Worm (Caenorhabditis elegans) whole organism, young adult: Measurements from ENCODE around the gene F11E6.11.

Experiments
- B0035.1 ChIP-seq: sonication (generic microtip); optimal IDR thresholded peaks from 2 replicates; lab custom pipeline; 2016; ENCODE audit warnings: missing genetic modification characterization, mild to moderate bottlenecking, missing compliant biosample characterization, missing genotype, missing genetic modification reagents
- B0336.3 ChIP-seq: fragments of 200-800 bp; sonication (Bioruptor generic); IDR thresholded peaks from 2 replicates; pipeline ENCODE4 v1.3.6; 2022; ENCODE audit warnings: missing genetic modification characterization, missing compliant biosample characterization
- C06A6.2 ChIP-seq: fragments of 200-800 bp; sonication (Bioruptor generic); conservative IDR thresholded peaks from 2 replicates; pipeline ENCODE4 v1.3.6; 2022; ENCODE audit warnings: missing genetic modification characterization, missing compliant biosample characterization
- F23B12.7 ChIP-seq: sonication (generic microtip); optimal IDR thresholded peaks from 2 replicates; lab custom pipeline; 2017; ENCODE audit warnings: missing genetic modification characterization, mild to moderate bottlenecking, missing compliant biosample characterization, antibody characterized with exemption, moderate library complexity; ENCODE audit not compliant: insufficient read depth
- F33H1.4 ChIP-seq: fragments of 200-800 bp; sonication (Bioruptor generic); IDR thresholded peaks from 2 replicates; pipeline ENCODE4 v1.3.6; 2022; ENCODE audit warnings: missing genetic modification reagents, missing genetic modification characterization, missing compliant biosample characterization
- F52B5.7 ChIP-seq: sonication (generic microtip); optimal IDR thresholded peaks from 2 replicates; lab custom pipeline; 2016; ENCODE audit warnings: mild to moderate bottlenecking, missing genetic modification characterization, missing compliant biosample characterization
- F55B11.4 ChIP-seq: sonication (generic microtip); optimal IDR thresholded peaks from 2 replicates; lab custom pipeline; 2016; ENCODE audit warnings: missing compliant biosample characterization, missing genetic modification characterization, borderline replicate concordance; ENCODE audit not compliant: insufficient read depth
- F57A8.1 ChIP-seq: fragments of 200-800 bp; sonication (Bioruptor generic); optimal IDR thresholded peaks from 2 replicates; lab custom pipeline; 2018; ENCODE audit warnings: mild to moderate bottlenecking, missing genetic modification characterization, moderate library complexity, missing compliant biosample characterization
- F57C9.4 ChIP-seq: sonication (generic microtip); optimal IDR thresholded peaks from 2 replicates; lab custom pipeline; 2017; ENCODE audit warnings: mild to moderate bottlenecking, missing genetic modification characterization, missing compliant biosample characterization
- K11D2.4 ChIP-seq: fragments of 200-800 bp; sonication (Bioruptor generic); IDR thresholded peaks from 2 replicates; pipeline ENCODE4 v1.3.6; 2022; ENCODE audit warnings: missing genetic modification reagents, missing genetic modification characterization, missing compliant biosample characterization
- T07F8.4 ChIP-seq: sonication (generic microtip); optimal IDR thresholded peaks from 2 replicates; lab custom pipeline; 2016; ENCODE audit warnings: mild to moderate bottlenecking, missing genetic modification characterization, moderate library complexity, missing compliant biosample characterization
- Y53G8AR.9 ChIP-seq: fragments of 200-800 bp; sonication (Bioruptor generic); conservative IDR thresholded peaks from 2 replicates; pipeline ENCODE4 v1.3.6; 2022; ENCODE audit warnings: missing genetic modification reagents, missing genetic modification characterization, missing compliant biosample characterization
- Y95B8A.8 ChIP-seq: fragments of 200-800 bp; sonication (Bioruptor generic); IDR thresholded peaks from 2 replicates; pipeline ENCODE4 v1.3.6; 2022; ENCODE audit warnings: missing genetic modification reagents, missing genetic modification characterization, missing compliant biosample characterization
- ZK185.1 ChIP-seq: sonication (generic microtip); optimal IDR thresholded peaks from 2 replicates; lab custom pipeline; 2016; ENCODE audit warnings: mild to moderate bottlenecking, missing genetic modification characterization, missing compliant biosample characterization; ENCODE audit not compliant: poor library complexity, severe bottlenecking
- aptf-2 ChIP-seq: fragments of 200-800 bp; sonication (Bioruptor generic); conservative IDR thresholded peaks from 2 replicates; pipeline ENCODE4 v1.3.6; 2022; ENCODE audit warnings: missing genetic modification reagents, missing genetic modification characterization, missing compliant biosample characterization
- aptf-3 ChIP-seq: fragments of 200-800 bp; sonication (Bioruptor generic); IDR thresholded peaks from 2 replicates; pipeline ENCODE4 v1.3.6; 2022; ENCODE audit warnings: missing genetic modification characterization, missing compliant biosample characterization
- die-1 ChIP-seq: sonication (generic microtip); optimal IDR thresholded peaks from 2 replicates; lab custom pipeline; 2016; ENCODE audit warnings: missing genotype, mild to moderate bottlenecking, missing genetic modification characterization, missing compliant biosample characterization
- egl-18 ChIP-seq: fragments of 200-800 bp; sonication (Bioruptor generic); IDR thresholded peaks from 2 replicates; pipeline ENCODE4 v1.3.6; 2022; ENCODE audit warnings: missing genetic modification reagents, missing genetic modification characterization, missing compliant biosample characterization
- egl-44 ChIP-seq: fragments of 200-800 bp; sonication (Bioruptor generic); IDR thresholded peaks from 2 replicates; pipeline ENCODE4 v1.3.6; 2022; ENCODE audit warnings: missing genetic modification reagents, missing genetic modification characterization, missing compliant biosample characterization
- egrh-3 ChIP-seq: fragments of 200-800 bp; sonication (Bioruptor generic); IDR thresholded peaks from 2 replicates; pipeline ENCODE4 v1.3.6; 2022; ENCODE audit warnings: missing genetic modification reagents, missing genetic modification characterization, missing compliant biosample characterization
- ets-4 ChIP-seq: fragments of 200-800 bp; sonication (Bioruptor generic); optimal IDR thresholded peaks from 2 replicates; lab custom pipeline; 2018; ENCODE audit warnings: mild to moderate bottlenecking, missing genetic modification characterization, missing compliant biosample characterization
- gei-17 ChIP-seq: fragments of 200-800 bp; sonication (Bioruptor generic); optimal IDR thresholded peaks from 2 replicates; lab custom pipeline; 2018; ENCODE audit warnings: mild to moderate bottlenecking, missing genetic modification characterization, missing compliant biosample characterization
- hlh-12 ChIP-seq: sonication (generic microtip); optimal IDR thresholded peaks from 2 replicates; lab custom pipeline; 2016; ENCODE audit warnings: missing genetic modification characterization, missing compliant biosample characterization
- hlh-26 ChIP-seq: fragments of 200-800 bp; sonication (Bioruptor generic); conservative IDR thresholded peaks from 2 replicates; pipeline ENCODE4 v1.3.6; 2022; ENCODE audit warnings: missing genetic modification reagents, missing genetic modification characterization, missing compliant biosample characterization
- hsf-1 ChIP-seq: fragments of 200-800 bp; sonication (Bioruptor generic); IDR thresholded peaks from 2 replicates; pipeline ENCODE4 v1.3.6; 2022; ENCODE audit warnings: missing genetic modification reagents, missing genetic modification characterization, missing compliant biosample characterization
- lin-35 ChIP-seq, 3 experiments: fragments of 150-350 bp in 2 of 3; sonication (generic microtip) in 1 of 3; optimal IDR thresholded peaks; 2 replicates each; lab custom pipeline; 2014 to 2018; ENCODE audit warnings: missing biosample characterization in 3 of 3, missing genetic modification characterization in 3 of 3, missing genetic modification reagents in 3 of 3
- lin-54 ChIP-seq: fragments of 200-800 bp; sonication (Bioruptor generic); optimal IDR thresholded peaks from 2 replicates; lab custom pipeline; 2018; ENCODE audit warnings: mild to moderate bottlenecking, missing genetic modification characterization, missing compliant biosample characterization
- lsy-27 ChIP-seq: sonication (generic microtip); optimal IDR thresholded peaks from 2 replicates; lab custom pipeline; 2017; ENCODE audit warnings: missing genetic modification characterization, mild to moderate bottlenecking, missing compliant biosample characterization, antibody characterized with exemption, missing genotype, borderline replicate concordance; ENCODE audit not compliant: insufficient read depth
- madf-3 ChIP-seq: fragments of 200-800 bp; sonication (Bioruptor generic); IDR thresholded peaks from 2 replicates; pipeline ENCODE4 v1.3.6; 2022; ENCODE audit warnings: missing genetic modification reagents, missing genetic modification characterization, missing compliant biosample characterization
- repo-1 ChIP-seq: sonication (generic microtip); optimal IDR thresholded peaks from 2 replicates; lab custom pipeline; 2017; ENCODE audit warnings: mild to moderate bottlenecking, missing genetic modification characterization, missing compliant biosample characterization
- sdz-38 ChIP-seq: sonication (generic microtip); optimal IDR thresholded peaks from 2 replicates; lab custom pipeline; 2016; ENCODE audit warnings: missing genotype, missing genetic modification characterization, missing compliant biosample characterization
- snpc-1.1 ChIP-seq: sonication (generic microtip); optimal IDR thresholded peaks from 2 replicates; lab custom pipeline; 2017; ENCODE audit warnings: missing genetic modification characterization, mild to moderate bottlenecking, missing compliant biosample characterization, antibody characterized with exemption, moderate library complexity, missing genotype, missing genetic modification reagents; ENCODE audit not compliant: insufficient read depth
- snpc-1.3 ChIP-seq: sonication (generic microtip); optimal IDR thresholded peaks from 2 replicates; lab custom pipeline; 2017; ENCODE audit warnings: missing genetic modification characterization, mild to moderate bottlenecking, missing compliant biosample characterization, antibody characterized with exemption, moderate library complexity, missing genotype, missing genetic modification reagents; ENCODE audit not compliant: insufficient read depth
- tlf-1 ChIP-seq: fragments of 200-800 bp; sonication (Bioruptor generic); optimal IDR thresholded peaks from 2 replicates; lab custom pipeline; 2018; ENCODE audit warnings: mild to moderate bottlenecking, missing genetic modification characterization, missing compliant biosample characterization
- unc-130 ChIP-seq: sonication (generic microtip); optimal IDR thresholded peaks from 2 replicates; lab custom pipeline; 2016; ENCODE audit warnings: missing genetic modification reagents, missing genetic modification characterization, missing compliant biosample characterization
- zim-3 ChIP-seq: sonication (generic microtip); optimal IDR thresholded peaks from 2 replicates; lab custom pipeline; 2017; ENCODE audit warnings: mild to moderate bottlenecking, missing genetic modification characterization, moderate library complexity, missing compliant biosample characterization
- ztf-18 ChIP-seq: sonication (generic microtip); optimal IDR thresholded peaks from 2 replicates; lab custom pipeline; 2016; ENCODE audit warnings: missing genotype, mild to moderate bottlenecking, missing genetic modification characterization, missing compliant biosample characterization

The F11E6.11 gene

ce11 chrIV:17475242-17475641 is 32.6 kb downstream of the F11E6.11 start, which contains the start of gene F11E6.9:
Gene F11E6.9, minus strand, starts transcription at chrIV:17475342.
- TF ChIP-seq egl-18 (GFP tag; lab: Robert Waterston, UW) (no peak), hlh-26 (GFP tag; lab: Robert Waterston, UW) (no peak), ets-4 (GFP tag; lab: Kevin White, UChicago) (no peak), C06A6.2 (no peak), aptf-2 (GFP tag; lab: Robert Waterston, UW) (no peak), F52B5.7 (no peak), F57A8.1 (no peak), egl-44 (GFP tag; lab: Robert Waterston, UW) (no peak), ztf-18 (no peak), lsy-27 (tag; lab: Kevin White, UChicago) (no peak), sdz-38 (tag; lab: Kevin White, UChicago) (no peak), lin-35 (GFP tag; optimal IDR thresholded peaks at IDR 0.05; lab: Kevin White, UChicago) (no peak), Y53G8AR.9 (no peak)

- no peak for TF ChIP-seq tlf-1
- TF ChIP-seq F57C9.4 = no peak
- TF ChIP-seq repo-1 (tag; lab: Kevin White, UChicago) = no peak
- no peak for TF ChIP-seq K11D2.4
- no peak for TF ChIP-seq F55B11.4 (tag; lab: Kevin White, UChicago)
- TF ChIP-seq die-1 (tag; lab: Kevin White, UChicago) = no peak
- no peak for TF ChIP-seq egrh-3
- TF ChIP-seq gei-17 (GFP tag; lab: Kevin White, UChicago) = no peak
- no peak for TF ChIP-seq lin-54 (GFP tag; lab: Kevin White, UChicago)
- TF ChIP-seq unc-130 = no peak
- TF ChIP-seq T07F8.4 (tag; lab: Kevin White, UChicago) = no peak
- TF ChIP-seq snpc-1.3 (tag; lab: Kevin White, UChicago) = no peak
- TF ChIP-seq B0035.1 (tag; lab: Kevin White, UChicago) = no peak
- TF ChIP-seq hsf-1 (GFP tag; lab: Robert Waterston, UW) = no peak
- no peak for TF ChIP-seq F33H1.4 (GFP tag; lab: Robert Waterston, UW)
- TF ChIP-seq B0336.3 (GFP tag; lab: Robert Waterston, UW) = no peak
Measured at ce11 chrIV:17475743-17476142, 33.1 kb downstream of the F11E6.11 start, which contains the start of gene grl-24. Gene grl-24, minus strand, starts transcription at chrIV:17475843.

ce11 chrIV:17483230-17483629 is 40.6 kb downstream of the F11E6.11 start, which contains the start of gene rabr-2:
Gene rabr-2, minus strand, starts transcription at chrIV:17483330.
- no peak for TF ChIP-seq aptf-3 (GFP tag; lab: Robert Waterston, UW)
- TF ChIP-seq ZK185.1 (tag; lab: Kevin White, UChicago) = no peak

- TF ChIP-seq zim-3 (tag; lab: Kevin White, UChicago) (no peak), madf-3 (no peak), Y95B8A.8 (GFP tag; lab: Robert Waterston, UW) (no peak), hlh-12 (no peak), egl-18 (GFP tag; lab: Robert Waterston, UW) (no peak), F23B12.7 (tag; lab: Kevin White, UChicago) (no peak), snpc-1.1 (no peak)
Measured at ce11 chrIV:17490679-17491078, 48.1 kb downstream of the F11E6.11 start, which contains the start of gene nas-6. Gene nas-6, minus strand, starts transcription at chrIV:17490779.
